Worm (Caenorhabditis elegans) whole organism, L3 larva: Measurements from ENCODE around the gene Y75B8A.31.
A peak's percentile ranks its signal among the peaks of the same experiment; 100 is the strongest.

Experiments used
- elt-2 ChIP-seq: sonication (generic microtip); optimal IDR thresholded peaks from 2 replicates; lab custom pipeline; 2016; ENCODE audit warnings: missing genetic modification reagents, mild to moderate bottlenecking, missing genetic modification characterization, missing compliant biosample characterization
- lin-15B ChIP-seq: fragments of 150-350 bp; optimal IDR thresholded peaks from 2 replicates; lab custom pipeline; 2014; ENCODE audit warnings: missing biosample characterization, missing genetic modification characterization
- lsy-12 ChIP-seq: sonication (generic microtip); optimal IDR thresholded peaks from 2 replicates; lab custom pipeline; 2016; ENCODE audit warnings: mild to moderate bottlenecking, missing genetic modification characterization, missing compliant biosample characterization
- mml-1 ChIP-seq: fragments of 150-350 bp; sonication (generic microtip); optimal IDR thresholded peaks from 3 replicates; lab custom pipeline; 2014; ENCODE audit warnings: missing biosample characterization, missing genetic modification characterization
- nfya-1 ChIP-seq: sonication (generic microtip); optimal IDR thresholded peaks from 2 replicates; lab custom pipeline; 2017; ENCODE audit warnings: missing genetic modification characterization, mild to moderate bottlenecking, missing compliant biosample characterization, antibody characterized with exemption, moderate library complexity; ENCODE audit not compliant: insufficient read depth
- nhr-23 ChIP-seq: fragments of 150-350 bp; optimal IDR thresholded peaks from 2 replicates; lab custom pipeline; 2014; ENCODE audit warnings: missing biosample characterization, missing genetic modification reagents, missing genetic modification characterization
- nhr-43 ChIP-seq: sonication (generic microtip); optimal IDR thresholded peaks from 2 replicates; lab custom pipeline; 2016; ENCODE audit warnings: mild to moderate bottlenecking, missing genetic modification characterization, missing compliant biosample characterization; ENCODE audit not compliant: poor library complexity, severe bottlenecking
- nhr-67 ChIP-seq: fragments of 150-350 bp; optimal IDR thresholded peaks from 2 replicates; lab custom pipeline; 2014; ENCODE audit warnings: missing biosample characterization, missing genetic modification characterization
- unc-62 ChIP-seq: fragments of 150-350 bp; sonication (generic microtip); optimal IDR thresholded peaks from 4 replicates; lab custom pipeline; 2014; ENCODE audit warnings: missing biosample characterization, missing genetic modification reagents, missing genetic modification characterization
- zag-1 ChIP-seq: fragments of 150-350 bp; optimal IDR thresholded peaks from 2 replicates; lab custom pipeline; 2014; ENCODE audit warnings: missing biosample characterization, missing genetic modification characterization

Gene Y75B8A.31

DNA sequence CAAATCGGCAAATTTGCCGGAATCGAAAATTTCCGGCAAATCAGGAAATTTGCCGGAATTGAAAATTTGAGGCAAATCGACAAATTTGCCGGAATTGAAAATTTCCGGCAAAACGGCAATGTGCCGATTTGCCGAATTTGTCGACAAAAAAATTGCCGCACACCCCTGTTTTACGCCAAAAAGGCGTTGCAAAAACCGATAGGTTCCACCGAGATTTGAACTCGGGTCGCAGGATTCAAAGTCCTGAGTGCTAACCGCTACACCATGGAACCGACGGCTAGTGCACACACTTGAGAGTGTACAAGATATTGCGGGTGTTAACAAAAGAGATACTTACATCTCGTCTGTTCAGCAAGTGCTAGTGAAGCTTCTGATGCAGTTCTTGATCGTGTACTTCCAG lies 48.3 kb downstream of the Y75B8A.31 start:
- no peak for TF ChIP-seq elt-2 (tag; lab: Kevin White, UChicago)
- TF ChIP-seq mml-1 (tag; lab: Kevin White, UChicago): no peak
- TF ChIP-seq lin-15B: peak; percentile 26
- no peak for TF ChIP-seq nhr-23 (tag; lab: Kevin White, UChicago)
- no peak for TF ChIP-seq zag-1
- peak; percentile 21 for TF ChIP-seq nfya-1 (tag; lab: Kevin White, UChicago)
- peak; percentile 27 for TF ChIP-seq lsy-12
- no peak for TF ChIP-seq unc-62 (GFP tag; lab: Kevin White, UChicago)
- TF ChIP-seq nhr-67 (tag; lab: Kevin White, UChicago): no peak
- TF ChIP-seq nhr-43 (tag; lab: Kevin White, UChicago): peak; percentile 37
